Worm (Caenorhabditis elegans): ENCODE data around the gene C35B1.4.

- TF ChIP-seq ref-1 (GFP tag; conservative IDR thresholded peaks at IDR 0.05) (no peak), flt-1 (GFP tag; IDR thresholded peaks at IDR 0.05) (no peak), cog-1 (tag; optimal IDR thresholded peaks at IDR 0.05) (no peak)
These were observed 41.4 kb downstream of the C35B1.4 start for ce11 chrIV:4121055-4121454.
